Worm (Caenorhabditis elegans): ENCODE results near the gene C53D6.6.

- TF ChIP-seq him-1 (tag; optimal IDR thresholded peaks at IDR 0.05): no peak
- no peak for TF ChIP-seq W03F9.2 (tag; optimal IDR thresholded peaks at IDR 0.05)
- TF ChIP-seq dao-5 (tag; optimal IDR thresholded peaks at IDR 0.05): no peak
Observed at ce11 chrIV:9063518-9063917, 31.1 kb upstream of the C53D6.6 start.

Data from whole organism, L4/young adult.